Fruit fly (Drosophila melanogaster) whole organism, embryonic: ENCODE measurements around the gene Rad60.

Experiments used
- BEAF-32 ChIP-seq: fragments of 200-800 bp; sonication (Bioruptor generic); optimal IDR thresholded peaks from 3 replicates; lab custom pipeline; 2017; ENCODE audit warnings: missing biosample characterization, missing genetic modification characterization, mild to moderate bottlenecking, moderate library complexity, missing genetic modification reagents
- BtbVII ChIP-seq: fragments of 200-800 bp; sonication (Bioruptor generic); optimal IDR thresholded peaks from 3 replicates; lab custom pipeline; 2017; ENCODE audit warnings: missing biosample characterization, mild to moderate bottlenecking, missing genetic modification characterization
- Bteb2 ChIP-seq: fragments of 200-800 bp; sonication (Bioruptor generic); optimal IDR thresholded peaks from 2 replicates; lab custom pipeline; 2016; ENCODE audit warnings: missing biosample characterization, missing genetic modification characterization
- CG10274 ChIP-seq: fragments of 200-800 bp; sonication (Bioruptor generic); optimal IDR thresholded peaks from 3 replicates; lab custom pipeline; 2017; ENCODE audit warnings: missing biosample characterization, mild to moderate bottlenecking, missing genetic modification characterization
- CG11093 ChIP-seq: fragments of 200-800 bp; sonication (Bioruptor generic); IDR thresholded peaks from 3 replicates; pipeline ENCODE4 v1.3.6; 2022; ENCODE audit warnings: missing biosample characterization, missing genetic modification characterization
- CG11560 ChIP-seq: fragments of 200-800 bp; sonication (Bioruptor generic); IDR thresholded peaks from 3 replicates; pipeline ENCODE4 v1.3.6; 2022; ENCODE audit warnings: missing biosample characterization, missing genetic modification characterization
- CG16779 ChIP-seq: fragments of 200-800 bp; sonication (Bioruptor generic); IDR thresholded peaks from 2 replicates; pipeline ENCODE4 v1.3.6; 2022; ENCODE audit warnings: missing biosample characterization, missing genetic modification characterization
- CG17568 ChIP-seq: fragments of 200-800 bp; sonication (Bioruptor generic); optimal IDR thresholded peaks from 2 replicates; lab custom pipeline; 2018; ENCODE audit warnings: missing biosample characterization, mild to moderate bottlenecking, missing genetic modification characterization, moderate library complexity
- CG3407 ChIP-seq: fragments of 200-800 bp; sonication (Bioruptor generic); optimal IDR thresholded peaks from 2 replicates; lab custom pipeline; 2018; ENCODE audit warnings: missing biosample characterization, mild to moderate bottlenecking, missing genetic modification characterization
- CG4282 ChIP-seq: fragments of 200-800 bp; sonication (Bioruptor generic); optimal IDR thresholded peaks from 2 replicates; lab custom pipeline; 2016; ENCODE audit warnings: missing biosample characterization, missing genetic modification characterization
- CG43689 ChIP-seq: fragments of 200-800 bp; sonication (Bioruptor generic); IDR thresholded peaks from 2 replicates; pipeline ENCODE4 v1.3.6; 2022; ENCODE audit warnings: missing biosample characterization, missing genetic modification characterization
- CG6654 ChIP-seq: fragments of 200-800 bp; sonication (Bioruptor generic); optimal IDR thresholded peaks from 2 replicates; lab custom pipeline; 2017; ENCODE audit warnings: missing biosample characterization, mild to moderate bottlenecking, missing genetic modification characterization
- CG7271 ChIP-seq: fragments of 200-800 bp; sonication (Bioruptor generic); optimal IDR thresholded peaks from 2 replicates; lab custom pipeline; 2018; ENCODE audit warnings: missing biosample characterization, mild to moderate bottlenecking, missing genetic modification characterization, moderate library complexity
- CG7963 ChIP-seq: fragments of 200-800 bp; sonication (Bioruptor generic); IDR thresholded peaks from 3 replicates; pipeline ENCODE4 v1.3.6; 2022; ENCODE audit warnings: missing biosample characterization, missing genetic modification characterization; ENCODE audit not compliant: partially characterized antibody
- Chrac-16 ChIP-seq: fragments of 200-800 bp; sonication (Bioruptor generic); optimal IDR thresholded peaks from 3 replicates; lab custom pipeline; 2016; ENCODE audit warnings: missing biosample characterization, missing genetic modification characterization
- CoRest ChIP-seq: fragments of 200-800 bp; sonication (Bioruptor generic); optimal IDR thresholded peaks from 3 replicates; lab custom pipeline; 2018; ENCODE audit warnings: missing biosample characterization, mild to moderate bottlenecking, missing genetic modification characterization, moderate library complexity
- D ChIP-seq, 2 experiments: fragments of 200-800 bp in 1 of 2; fragments of >200 bp in 1 of 2; sonication (Bioruptor generic) in 1 of 2; optimal IDR thresholded peaks; 2 replicates in 1 of 2; 3 replicates in 1 of 2; lab custom pipeline; 2017; ENCODE audit warnings: mild to moderate bottlenecking in 1 of 2, missing biosample characterization in 1 of 2, missing genetic modification characterization in 1 of 2, missing genetic modification reagents in 1 of 2
- Dip2 ChIP-seq: fragments of 200-800 bp; sonication (Bioruptor generic); IDR thresholded peaks from 2 replicates; pipeline ENCODE4 v1.3.6; 2022; ENCODE audit warnings: missing biosample characterization, missing genetic modification characterization
- Dref ChIP-seq: fragments of 200-800 bp; sonication (Bioruptor generic); IDR thresholded peaks from 2 replicates; pipeline ENCODE4 v1.3.6; 2022; ENCODE audit warnings: missing biosample characterization, missing genetic modification characterization
- Fer2 ChIP-seq: fragments of 200-800 bp; sonication (Bioruptor generic); optimal IDR thresholded peaks from 2 replicates; lab custom pipeline; 2018; ENCODE audit warnings: missing biosample characterization, mild to moderate bottlenecking, missing genetic modification characterization, moderate library complexity
- HLH4C ChIP-seq: fragments of 200-800 bp; sonication (Bioruptor generic); IDR thresholded peaks from 3 replicates; pipeline ENCODE4 v1.3.6; 2022; ENCODE audit warnings: missing biosample characterization, missing genetic modification characterization; ENCODE audit not compliant: partially characterized antibody
- Hsf ChIP-seq: fragments of 200-800 bp; sonication (Bioruptor generic); optimal IDR thresholded peaks from 3 replicates; lab custom pipeline; 2016; ENCODE audit warnings: missing biosample characterization, missing genetic modification characterization
- Jarid2 ChIP-seq: fragments of 200-800 bp; sonication (Bioruptor generic); optimal IDR thresholded peaks from 3 replicates; lab custom pipeline; 2017; ENCODE audit warnings: mild to moderate bottlenecking, missing biosample characterization, missing genetic modification reagents, missing genetic modification characterization
- MBD-R2 ChIP-seq: fragments of 200-800 bp; sonication (Bioruptor generic); IDR thresholded peaks from 2 replicates; pipeline ENCODE4 v1.3.6; 2022; ENCODE audit warnings: missing biosample characterization, missing genetic modification characterization
- Mes4 ChIP-seq: fragments of 200-800 bp; sonication (Bioruptor generic); optimal IDR thresholded peaks from 2 replicates; lab custom pipeline; 2016; ENCODE audit warnings: missing biosample characterization, missing genetic modification characterization
- Neu2 ChIP-seq: fragments of 200-800 bp; sonication (Bioruptor generic); optimal IDR thresholded peaks from 3 replicates; lab custom pipeline; 2016; ENCODE audit warnings: missing biosample characterization, missing genetic modification characterization, borderline replicate concordance
- Optix ChIP-seq: fragments of 200-800 bp; sonication (Bioruptor generic); IDR thresholded peaks from 3 replicates; pipeline ENCODE4 v1.3.6; 2022; ENCODE audit warnings: missing biosample characterization, missing genetic modification characterization
- Ssrp ChIP-seq: fragments of 200-800 bp; sonication (Bioruptor generic); optimal IDR thresholded peaks from 2 replicates; lab custom pipeline; 2018; ENCODE audit warnings: missing biosample characterization, mild to moderate bottlenecking, missing genetic modification characterization, moderate library complexity
- Tbp ChIP-seq: fragments of >200 bp; optimal IDR thresholded peaks from 2 replicates; lab custom pipeline; 2018; ENCODE audit warnings: missing biosample characterization, missing genetic modification characterization
- az2 ChIP-seq: fragments of 200-800 bp; sonication (Bioruptor generic); optimal IDR thresholded peaks from 3 replicates; lab custom pipeline; 2016; ENCODE audit warnings: missing biosample characterization, missing genetic modification characterization
- bcd ChIP-seq: fragments of 200-800 bp; sonication (Bioruptor generic); optimal IDR thresholded peaks from 2 replicates; lab custom pipeline; 2017; ENCODE audit warnings: missing biosample characterization, mild to moderate bottlenecking, missing genetic modification characterization
- btn ChIP-seq: fragments of 200-800 bp; sonication (Bioruptor generic); optimal IDR thresholded peaks from 2 replicates; lab custom pipeline; 2016; ENCODE audit warnings: missing biosample characterization, missing genetic modification characterization
- cg ChIP-seq: fragments of 200-800 bp; sonication (Bioruptor generic); optimal IDR thresholded peaks from 3 replicates; lab custom pipeline; 2019; ENCODE audit warnings: missing biosample characterization, mild to moderate bottlenecking, missing genetic modification characterization, moderate library complexity
- crol ChIP-seq: fragments of 200-800 bp; sonication (Bioruptor generic); IDR thresholded peaks from 2 replicates; pipeline ENCODE4 v1.3.6; 2022; ENCODE audit warnings: missing biosample characterization, missing genetic modification characterization
- crp ChIP-seq, 2 experiments: fragments of 200-800 bp; sonication (Bioruptor generic); optimal IDR thresholded peaks; 2 replicates in 1 of 2; 3 replicates in 1 of 2; lab custom pipeline; 2017; ENCODE audit warnings: missing biosample characterization in 2 of 2, missing genetic modification characterization in 2 of 2, mild to moderate bottlenecking in 1 of 2, moderate library complexity in 1 of 2
- dm ChIP-seq: fragments of 200-800 bp; sonication (Bioruptor generic); optimal IDR thresholded peaks from 3 replicates; lab custom pipeline; 2016; ENCODE audit warnings: missing biosample characterization, missing genetic modification characterization
- gro ChIP-seq: fragments of 200-800 bp; sonication (Bioruptor generic); optimal IDR thresholded peaks from 2 replicates; lab custom pipeline; 2016; ENCODE audit warnings: missing biosample characterization, missing genetic modification characterization
- jing ChIP-seq: fragments of 200-800 bp; sonication (Bioruptor generic); optimal IDR thresholded peaks from 2 replicates; lab custom pipeline; 2018; ENCODE audit warnings: missing biosample characterization, mild to moderate bottlenecking, missing genetic modification characterization
- luna ChIP-seq: fragments of 200-800 bp; sonication (Bioruptor generic); optimal IDR thresholded peaks from 2 replicates; lab custom pipeline; 2016; ENCODE audit warnings: missing biosample characterization, missing genetic modification characterization
- prd ChIP-seq, 3 experiments: fragments of >200 bp in 2 of 3; fragments of 200-800 bp in 1 of 3; sonication (Bioruptor generic) in 1 of 3; optimal IDR thresholded peaks in 2 of 3; IDR thresholded peaks in 1 of 3; 2 replicates in 2 of 3; 3 replicates in 1 of 3; pipeline versions ENCODE4 v1.3.6 to Lab custom; 2017 to 2022; ENCODE audit warnings: missing biosample characterization in 1 of 3, missing genetic modification characterization in 1 of 3
- repo ChIP-seq: fragments of 200-800 bp; sonication (Bioruptor generic); optimal IDR thresholded peaks from 2 replicates; lab custom pipeline; 2016; ENCODE audit warnings: missing biosample characterization, missing genetic modification characterization
- ro ChIP-seq: fragments of 200-800 bp; sonication (Bioruptor generic); IDR thresholded peaks from 2 replicates; pipeline ENCODE4 v1.3.6; 2022; ENCODE audit warnings: missing biosample characterization, missing genetic modification characterization
- scrt ChIP-seq: fragments of 200-800 bp; sonication (Bioruptor generic); optimal IDR thresholded peaks from 2 replicates; lab custom pipeline; 2018; ENCODE audit warnings: missing biosample characterization, mild to moderate bottlenecking, missing genetic modification characterization, moderate library complexity
- sens ChIP-seq: fragments of 200-800 bp; sonication (Bioruptor generic); peaks from one replicate; lab custom pipeline; 2016; ENCODE audit warnings: missing biosample characterization, missing genetic modification characterization
- sima ChIP-seq: fragments of 200-800 bp; sonication (Bioruptor generic); optimal IDR thresholded peaks from 2 replicates; lab custom pipeline; 2016; ENCODE audit warnings: missing biosample characterization, missing genetic modification characterization
- sr ChIP-seq: fragments of 200-800 bp; sonication (Bioruptor generic); IDR thresholded peaks from 3 replicates; pipeline ENCODE4 v1.3.6; 2022; ENCODE audit warnings: missing biosample characterization, missing genetic modification characterization
- stc ChIP-seq: fragments of 200-800 bp; sonication (Bioruptor generic); IDR thresholded peaks from 2 replicates; pipeline ENCODE4 v1.3.6; 2022; ENCODE audit warnings: missing biosample characterization, missing genetic modification characterization
- tin ChIP-seq: fragments of 200-800 bp; sonication (Bioruptor generic); optimal IDR thresholded peaks from 3 replicates; lab custom pipeline; 2016; ENCODE audit warnings: missing biosample characterization, missing genetic modification characterization
- toy ChIP-seq: fragments of 200-800 bp; sonication (Bioruptor generic); IDR thresholded peaks from 2 replicates; pipeline ENCODE4 v1.3.6; 2022; ENCODE audit warnings: missing biosample characterization, missing genetic modification characterization

Rad60 gene

DNA sequence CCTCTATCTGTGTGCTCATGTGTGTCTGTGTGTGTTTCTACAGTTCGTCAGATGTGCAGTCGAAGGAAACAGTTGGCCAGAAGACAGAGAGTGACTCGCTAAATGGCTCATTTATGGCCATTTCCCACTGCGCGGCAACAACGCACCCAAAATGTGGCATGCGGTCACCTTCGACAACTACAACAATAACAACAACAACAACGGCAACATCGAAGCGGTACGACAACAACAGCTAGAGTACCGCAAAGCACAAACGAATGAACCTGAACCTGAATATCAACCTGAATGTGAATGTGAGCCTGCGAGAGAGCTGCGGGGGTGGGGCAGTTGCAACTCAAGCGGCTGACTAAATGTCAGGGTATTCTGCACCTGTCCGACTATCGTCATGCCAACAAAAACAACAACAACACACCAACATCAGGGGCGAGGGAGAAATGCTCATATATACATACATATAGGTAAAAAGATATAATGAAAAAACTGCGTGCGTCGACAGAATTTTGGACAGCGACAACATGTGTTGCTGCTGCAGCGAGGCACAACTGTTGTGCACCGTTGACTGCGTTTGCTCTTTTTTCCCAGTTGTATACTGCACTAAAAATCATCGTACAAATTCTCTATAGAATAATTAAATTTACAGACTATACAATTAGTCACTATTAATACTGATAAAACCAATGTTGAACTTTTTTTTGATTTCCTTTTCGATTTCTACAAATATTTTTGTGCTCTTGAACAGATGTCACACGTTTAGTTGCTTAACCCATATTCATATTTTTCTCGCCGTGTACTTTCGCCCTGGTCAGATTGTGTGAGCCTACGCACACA is 49.0 kb upstream of the Rad60 start (continued):
- TF ChIP-seq CG10274, result no peak
- TF ChIP-seq jing (GFP tag; lab: Kevin White, UChicago), result no peak
- no peak for TF ChIP-seq Neu2 (GFP tag; lab: Kevin White, UChicago)
- TF ChIP-seq CoRest (tag; lab: Kevin White, UChicago), result peak; percentile 37
- TF ChIP-seq CG6654 (GFP tag; lab: Kevin White, UChicago), result no peak
- TF ChIP-seq Hsf, result peak; percentile 53
- TF ChIP-seq az2, result peak; percentile 52
- TF ChIP-seq prd (optimal IDR thresholded peaks at IDR 0.05; lab: Kevin White, UChicago), result no peak
- TF ChIP-seq prd (GFP tag; IDR thresholded peaks at IDR 0.05; lab: Robert Waterston, UW), result peak; percentile 48; the same call in 2 of the 3 replicates
- TF ChIP-seq btn (GFP tag; lab: Kevin White, UChicago), result no peak
- no peak for TF ChIP-seq BtbVII (GFP tag; lab: Kevin White, UChicago)
- no peak for TF ChIP-seq CG3407
- TF ChIP-seq D (optimal IDR thresholded peaks at IDR 0.05; lab: Kevin White, UChicago), result peak; percentile 46
- TF ChIP-seq D (GFP tag; optimal IDR thresholded peaks at IDR 0.05; lab: Kevin White, UChicago), result no peak
- no peak for TF ChIP-seq Dip2 (GFP tag; lab: Robert Waterston, UW)
- no peak for TF ChIP-seq sr (GFP tag; lab: Robert Waterston, UW)
- no peak for TF ChIP-seq CG43689 (GFP tag; lab: Robert Waterston, UW)
- no peak for TF ChIP-seq bcd (GFP tag; lab: Kevin White, UChicago)
- TF ChIP-seq Ssrp (tag; lab: Kevin White, UChicago), result peak; percentile 48
- no peak for TF ChIP-seq ro (GFP tag; lab: Robert Waterston, UW)
- TF ChIP-seq Bteb2, result no peak
- no peak for TF ChIP-seq HLH4C (GFP tag; lab: Robert Waterston, UW)
- no peak for TF ChIP-seq repo (GFP tag; lab: Kevin White, UChicago)
- no peak for TF ChIP-seq Dref (GFP tag; lab: Robert Waterston, UW)
- TF ChIP-seq BEAF-32 (GFP tag; lab: Kevin White, UChicago), result no peak
- no peak for TF ChIP-seq CG11560 (tag; lab: Robert Waterston, UW)
- no peak for TF ChIP-seq crol (GFP tag; lab: Robert Waterston, UW)
- no peak for TF ChIP-seq CG7963
- no peak for TF ChIP-seq MBD-R2 (GFP tag; lab: Robert Waterston, UW)
- TF ChIP-seq cg (GFP tag; lab: Kevin White, UChicago), result peak; percentile 56
- TF ChIP-seq Jarid2 (GFP tag; lab: Kevin White, UChicago), result no peak
- no peak for TF ChIP-seq CG16779 (GFP tag; lab: Robert Waterston, UW)
- TF ChIP-seq Fer2, result no peak
- no peak for TF ChIP-seq CG7271 (tag; lab: Kevin White, UChicago)
- TF ChIP-seq tin (GFP tag; lab: Kevin White, UChicago), result no peak
- TF ChIP-seq CG17568 (GFP tag; lab: Kevin White, UChicago), result peak; percentile 20
- TF ChIP-seq stc, result no peak
- no peak for TF ChIP-seq Tbp (GFP tag; lab: Kevin White, UChicago)
- TF ChIP-seq scrt, result no peak
- TF ChIP-seq Optix (GFP tag; lab: Robert Waterston, UW), result no peak
- peak; percentile 68 for TF ChIP-seq Chrac-16 (GFP tag; lab: Kevin White, UChicago)
- peak; percentile 41 for TF ChIP-seq Mes4 (GFP tag; lab: Kevin White, UChicago)
- no peak for TF ChIP-seq luna (GFP tag; lab: Kevin White, UChicago)
- peak; percentile 24 for TF ChIP-seq dm (GFP tag; lab: Kevin White, UChicago)
- no peak for TF ChIP-seq toy
- TF ChIP-seq gro (GFP tag; lab: Kevin White, UChicago), result no peak
- no peak for TF ChIP-seq sens
- TF ChIP-seq CG11093 (GFP tag; lab: Robert Waterston, UW), result no peak
- no peak for TF ChIP-seq sima (GFP tag; lab: Kevin White, UChicago)
- TF ChIP-seq CG4282 (GFP tag; lab: Kevin White, UChicago), result no peak
- TF ChIP-seq crp (GFP tag; optimal IDR thresholded peaks at IDR 0.05; lab: Kevin White, UChicago), result peak in 1 of 2 experiments; percentile 19
